Worm (Caenorhabditis elegans) whole organism, L3 larva: Measurements from ENCODE around the gene F58E2.5.

Source experiments
- ZK546.5 ChIP-seq: sonication (generic microtip); optimal IDR thresholded peaks from 2 replicates; lab custom pipeline; 2017; ENCODE audit warnings: missing biosample characterization, missing genetic modification characterization
- aly-2 ChIP-seq: fragments of 150-350 bp; optimal IDR thresholded peaks from 2 replicates; lab custom pipeline; 2014; ENCODE audit warnings: missing biosample characterization, missing genetic modification characterization
- ceh-16 ChIP-seq: sonication (generic microtip); optimal IDR thresholded peaks from 2 replicates; lab custom pipeline; 2017; ENCODE audit warnings: missing biosample characterization, missing genetic modification characterization
- ceh-28 ChIP-seq: fragments of 150-350 bp; optimal IDR thresholded peaks from 2 replicates; lab custom pipeline; 2014; ENCODE audit warnings: missing biosample characterization, missing genetic modification reagents, missing genetic modification characterization
- ceh-82 ChIP-seq: fragments of 150-350 bp; optimal IDR thresholded peaks from 2 replicates; lab custom pipeline; 2014; ENCODE audit warnings: missing biosample characterization, missing genetic modification characterization
- ceh-9 ChIP-seq: sonication (generic microtip); optimal IDR thresholded peaks from 2 replicates; lab custom pipeline; 2018; ENCODE audit warnings: missing biosample characterization, missing genetic modification characterization
- daf-12 ChIP-seq: fragments of 150-350 bp; optimal IDR thresholded peaks from 2 replicates; lab custom pipeline; 2014; ENCODE audit warnings: missing biosample characterization, missing genetic modification reagents, missing genetic modification characterization
- egl-27 ChIP-seq: sonication (generic microtip); optimal IDR thresholded peaks from 4 replicates; lab custom pipeline; 2017; ENCODE audit warnings: missing biosample characterization, missing genetic modification reagents, missing genetic modification characterization
- elt-1 ChIP-seq: fragments of 150-350 bp; optimal IDR thresholded peaks from 2 replicates; lab custom pipeline; 2014; ENCODE audit warnings: missing biosample characterization, missing genetic modification characterization
- elt-3 ChIP-seq, 3 experiments: fragments of 150-350 bp in 1 of 3; sonication (generic microtip) in 2 of 3; optimal IDR thresholded peaks; 2 replicates in 2 of 3; 4 replicates in 1 of 3; lab custom pipeline; 2014 to 2017; ENCODE audit warnings: missing biosample characterization in 3 of 3, missing genetic modification characterization in 3 of 3
- fkh-10 ChIP-seq: sonication (generic microtip); optimal IDR thresholded peaks from 2 replicates; lab custom pipeline; 2017; ENCODE audit warnings: missing biosample characterization, missing genetic modification reagents, missing genetic modification characterization
- fkh-2 ChIP-seq: fragments of 150-350 bp; optimal IDR thresholded peaks from 2 replicates; lab custom pipeline; 2014; ENCODE audit warnings: missing biosample characterization, missing genetic modification reagents, missing genetic modification characterization
- jun-1 ChIP-seq: fragments of 150-350 bp; optimal IDR thresholded peaks from 2 replicates; lab custom pipeline; 2014; ENCODE audit warnings: missing biosample characterization, missing genetic modification reagents, missing genetic modification characterization
- lin-15B ChIP-seq: fragments of 150-350 bp; optimal IDR thresholded peaks from 2 replicates; lab custom pipeline; 2014; ENCODE audit warnings: missing biosample characterization, missing genetic modification characterization
- lsy-12 ChIP-seq: sonication (generic microtip); optimal IDR thresholded peaks from 2 replicates; lab custom pipeline; 2016; ENCODE audit warnings: mild to moderate bottlenecking, missing genetic modification characterization, missing compliant biosample characterization
- mdl-1 ChIP-seq: fragments of 150-350 bp; optimal IDR thresholded peaks from 2 replicates; lab custom pipeline; 2014; ENCODE audit warnings: missing biosample characterization, missing genetic modification characterization
- nfya-1 ChIP-seq: sonication (generic microtip); optimal IDR thresholded peaks from 2 replicates; lab custom pipeline; 2017; ENCODE audit warnings: missing genetic modification characterization, mild to moderate bottlenecking, missing compliant biosample characterization, antibody characterized with exemption, moderate library complexity; ENCODE audit not compliant: insufficient read depth
- nhr-11 ChIP-seq: fragments of 150-350 bp; optimal IDR thresholded peaks from 2 replicates; lab custom pipeline; 2014; ENCODE audit warnings: missing biosample characterization, missing genetic modification characterization
- nhr-12 ChIP-seq: fragments of 150-350 bp; optimal IDR thresholded peaks from 2 replicates; lab custom pipeline; 2014; ENCODE audit warnings: missing biosample characterization, missing genetic modification characterization
- nhr-23 ChIP-seq: fragments of 150-350 bp; optimal IDR thresholded peaks from 2 replicates; lab custom pipeline; 2014; ENCODE audit warnings: missing biosample characterization, missing genetic modification reagents, missing genetic modification characterization
- nhr-25 ChIP-seq: sonication (generic microtip); optimal IDR thresholded peaks from 2 replicates; lab custom pipeline; 2017; ENCODE audit warnings: missing biosample characterization, missing genetic modification characterization
- nhr-28 ChIP-seq: fragments of 150-350 bp; optimal IDR thresholded peaks from 2 replicates; lab custom pipeline; 2014; ENCODE audit warnings: missing biosample characterization, missing genetic modification characterization
- nhr-67 ChIP-seq: fragments of 150-350 bp; optimal IDR thresholded peaks from 2 replicates; lab custom pipeline; 2014; ENCODE audit warnings: missing biosample characterization, missing genetic modification characterization
- nhr-76 ChIP-seq: fragments of 150-350 bp; sonication (generic microtip); optimal IDR thresholded peaks from 5 replicates; lab custom pipeline; 2014; ENCODE audit warnings: missing biosample characterization, missing genetic modification characterization
- nhr-77 ChIP-seq: fragments of 150-350 bp; optimal IDR thresholded peaks from 2 replicates; lab custom pipeline; 2014; ENCODE audit warnings: missing biosample characterization, missing genetic modification characterization
- pqm-1 ChIP-seq: fragments of 150-350 bp; optimal IDR thresholded peaks from 2 replicates; lab custom pipeline; 2017; ENCODE audit warnings: missing biosample characterization, missing genetic modification characterization, inconsistent platforms
- sea-2 ChIP-seq: fragments of 150-350 bp; sonication (generic microtip); optimal IDR thresholded peaks from 4 replicates; lab custom pipeline; 2014; ENCODE audit warnings: missing biosample characterization, missing genetic modification reagents, missing genetic modification characterization
- snpc-4 ChIP-seq: fragments of 150-350 bp; optimal IDR thresholded peaks from 2 replicates; lab custom pipeline; 2014; ENCODE audit warnings: missing biosample characterization, missing genetic modification characterization
- tbx-2 ChIP-seq: sonication (generic microtip); optimal IDR thresholded peaks from 2 replicates; lab custom pipeline; 2016; ENCODE audit warnings: mild to moderate bottlenecking, missing genetic modification characterization, missing compliant biosample characterization
- unc-62 ChIP-seq: fragments of 150-350 bp; sonication (generic microtip); optimal IDR thresholded peaks from 4 replicates; lab custom pipeline; 2014; ENCODE audit warnings: missing biosample characterization, missing genetic modification reagents, missing genetic modification characterization
- ztf-11 ChIP-seq: fragments of 150-350 bp; optimal IDR thresholded peaks from 2 replicates; lab custom pipeline; 2014; ENCODE audit warnings: missing biosample characterization, missing genetic modification characterization

Gene F58E2.5

DNA sequence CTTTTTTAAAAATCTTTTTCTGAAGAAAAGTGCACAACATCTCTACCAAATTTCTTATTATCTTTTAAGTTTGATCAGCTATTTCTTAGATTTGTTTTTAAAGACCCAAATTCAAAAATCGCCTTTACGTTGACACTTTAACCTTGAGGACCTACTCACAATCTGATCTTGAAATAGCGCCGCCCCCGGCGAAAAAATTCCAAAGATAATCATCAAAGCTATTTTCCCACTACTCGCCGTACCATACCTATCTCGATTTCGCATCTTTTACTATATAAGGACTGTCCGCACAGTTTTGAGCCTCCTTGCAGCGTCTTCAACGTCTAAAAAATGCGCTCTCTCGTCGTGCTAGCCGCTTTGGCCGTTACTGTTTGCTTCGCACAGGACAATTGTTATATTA lies 3.9 kb upstream of the F58E2.5 start, which contains the start of gene grd-10:
TSS of gene grd-10 (plus strand) at position 208 of the 400 bp plus-strand sequence.
- TF ChIP-seq nhr-11 (tag; lab: Kevin White, UChicago): no peak
- TF ChIP-seq lsy-12: no peak
- TF ChIP-seq elt-1 (tag; lab: Kevin White, UChicago): peak; percentile 91
- TF ChIP-seq ztf-11 (tag; lab: Kevin White, UChicago): no peak
- peak; percentile 19 for TF ChIP-seq nhr-25 (tag; lab: Kevin White, UChicago)

DNA sequence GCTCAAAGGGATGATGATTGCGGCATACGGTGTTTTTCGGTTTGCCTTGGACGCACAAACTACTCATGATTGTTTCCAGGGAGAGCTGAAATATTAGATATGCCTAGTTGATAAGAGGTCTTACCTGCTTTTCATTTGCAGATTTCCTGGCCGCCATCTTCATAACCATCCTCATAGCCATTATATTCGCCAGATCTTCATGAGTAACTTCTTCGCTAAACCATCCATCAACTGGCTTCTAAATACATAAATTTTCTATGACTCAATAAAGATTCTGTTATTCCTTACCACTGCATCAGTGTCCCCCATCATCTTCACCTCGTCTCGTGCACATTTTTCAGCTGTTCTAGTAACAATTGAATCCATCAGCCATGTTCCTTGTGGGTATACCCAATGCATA lies 2.2 kb upstream of the F58E2.5 start:
- no peak for TF ChIP-seq jun-1 (tag; lab: Kevin White, UChicago)
- no peak for TF ChIP-seq fkh-2 (tag; lab: Kevin White, UChicago)
- TF ChIP-seq ceh-28: no peak
- TF ChIP-seq ZK546.5 (tag; lab: Kevin White, UChicago): no peak
- no peak for TF ChIP-seq daf-12
- TF ChIP-seq pqm-1: no peak
- TF ChIP-seq ceh-16: no peak
- no peak for TF ChIP-seq nhr-12 (tag; lab: Kevin White, UChicago)
- TF ChIP-seq nhr-76: no peak

DNA sequence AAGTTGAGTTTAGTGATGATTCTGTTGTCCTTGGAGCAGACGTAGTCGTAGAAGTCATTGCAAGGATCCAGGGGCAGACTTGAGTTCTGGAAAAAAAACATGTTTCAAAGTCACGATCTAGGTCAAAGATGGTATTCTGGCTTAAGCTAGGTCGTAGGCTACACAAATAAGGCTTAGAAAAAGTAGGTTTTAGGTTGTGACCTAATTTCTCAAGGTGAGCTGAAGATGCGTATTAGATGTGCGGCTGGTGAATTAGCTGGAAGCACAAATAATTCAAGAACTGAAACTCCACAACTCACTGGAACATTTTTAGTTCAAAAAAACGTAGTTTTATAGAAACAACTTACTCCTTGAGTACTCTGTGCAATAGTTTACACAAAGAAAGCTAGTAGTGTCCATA lies 613 bp upstream of the F58E2.5 start, which contains the start of gene F09D12.2:
TSS of gene F09D12.2 (minus strand) at position 101 of the 400 bp plus-strand sequence.
- TF ChIP-seq lin-15B (no peak), nhr-67 (tag; lab: Kevin White, UChicago) (no peak), lsy-12 (no peak)

DNA sequence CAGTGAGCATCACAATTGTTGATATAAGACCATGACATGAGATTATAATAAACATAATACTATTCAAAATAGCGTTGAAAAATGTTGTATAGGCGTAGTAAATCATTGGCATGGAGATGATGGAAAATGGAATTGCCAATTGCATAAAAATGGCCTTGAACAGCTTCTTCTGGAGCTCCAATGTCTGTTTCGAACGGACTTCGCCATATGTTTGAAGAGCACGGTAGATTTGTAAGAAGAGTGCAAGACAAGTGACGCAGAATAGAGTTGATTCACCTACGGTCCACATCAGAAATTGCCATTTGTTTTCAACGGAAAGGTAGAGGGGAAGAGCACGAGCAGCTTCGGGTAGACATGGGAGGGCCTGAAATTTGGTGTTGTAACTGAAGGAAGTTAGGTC lies 2.6 kb downstream of the F58E2.5 start:
- TF ChIP-seq tbx-2 (tag; lab: Kevin White, UChicago): no peak
- TF ChIP-seq nhr-11 (tag; lab: Kevin White, UChicago): no peak
- no peak for TF ChIP-seq nfya-1 (tag; lab: Kevin White, UChicago)
- no peak for TF ChIP-seq sea-2 (GFP tag; lab: Kevin White, UChicago)
- TF ChIP-seq nhr-23 (tag; lab: Kevin White, UChicago): no peak
- no peak for TF ChIP-seq lsy-12
- no peak for TF ChIP-seq elt-3 (tag; optimal IDR thresholded peaks at IDR 0.05; lab: Kevin White, UChicago)
- no peak for TF ChIP-seq snpc-4 (tag; lab: Kevin White, UChicago)
- no peak for TF ChIP-seq unc-62
- no peak for TF ChIP-seq fkh-2 (tag; lab: Kevin White, UChicago)
- TF ChIP-seq mdl-1 (tag; lab: Kevin White, UChicago): no peak
- TF ChIP-seq ceh-82: no peak
- TF ChIP-seq, all 47 proteins: peak for 0

DNA sequence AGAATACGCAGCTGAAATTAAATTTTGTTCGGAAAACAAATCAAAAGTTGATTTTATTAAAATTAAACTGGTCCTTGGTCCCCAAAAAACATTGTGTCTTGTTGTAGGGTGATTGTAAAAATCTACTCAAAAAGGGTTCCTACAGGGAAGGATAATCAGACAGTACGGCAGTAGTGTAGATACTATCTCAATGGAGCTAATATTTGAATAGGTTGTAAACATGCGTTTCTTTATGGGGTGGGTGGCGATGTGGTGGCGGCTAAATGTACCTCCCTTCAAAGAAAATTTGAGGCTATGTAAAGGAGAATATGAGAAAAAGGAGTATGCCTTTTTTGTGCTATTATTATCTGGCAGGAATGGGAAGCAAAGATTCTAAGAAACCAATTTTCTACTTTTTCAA lies 7.8 kb downstream of the F58E2.5 start:
- TF ChIP-seq ztf-11 (tag; lab: Kevin White, UChicago): no peak
- no peak for TF ChIP-seq lsy-12
- TF ChIP-seq sea-2 (GFP tag; lab: Kevin White, UChicago): no peak
- no peak for TF ChIP-seq daf-12
- no peak for TF ChIP-seq nhr-77 (tag; lab: Kevin White, UChicago)
- no peak for TF ChIP-seq ceh-82
- no peak for TF ChIP-seq ceh-28
- no peak for TF ChIP-seq fkh-2 (tag; lab: Kevin White, UChicago)
- no peak for TF ChIP-seq aly-2 (tag; lab: Kevin White, UChicago)
- no peak for TF ChIP-seq ceh-9 (tag; lab: Kevin White, UChicago)

DNA sequence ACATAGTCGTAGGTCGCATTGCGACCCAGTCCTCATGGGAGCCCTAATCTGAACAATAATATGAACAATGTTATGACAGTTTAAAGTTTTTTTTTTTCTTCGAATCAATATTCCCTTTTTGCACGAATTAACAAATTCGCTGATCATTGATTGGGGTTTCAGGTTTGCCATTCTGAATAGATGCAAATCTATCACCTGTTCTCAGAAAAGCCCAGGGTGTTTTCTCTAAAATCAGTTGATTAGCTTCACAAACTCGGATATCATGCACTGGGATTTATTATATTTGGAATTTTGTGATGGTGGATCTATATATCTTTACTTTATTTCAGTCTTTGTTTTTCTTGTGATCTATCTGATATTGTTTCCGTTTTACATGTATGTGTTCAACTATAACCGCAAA lies 8.6 kb downstream of the F58E2.5 start, which contains the start of gene srz-23:
TSS of gene srz-23 (plus strand) at position 263 of the 400 bp plus-strand sequence.
- no peak for TF ChIP-seq daf-12
- TF ChIP-seq elt-1 (tag; lab: Kevin White, UChicago): no peak
- no peak for TF ChIP-seq egl-27 (tag; lab: Kevin White, UChicago)
- no peak for TF ChIP-seq ceh-82
- no peak for TF ChIP-seq fkh-10
- TF ChIP-seq lsy-12: no peak
- no peak for TF ChIP-seq aly-2 (tag; lab: Kevin White, UChicago)
- no peak for TF ChIP-seq ceh-28
- TF ChIP-seq fkh-2 (tag; lab: Kevin White, UChicago): no peak
- no peak for TF ChIP-seq snpc-4 (tag; lab: Kevin White, UChicago)
- no peak for TF ChIP-seq ZK546.5 (tag; lab: Kevin White, UChicago)

DNA sequence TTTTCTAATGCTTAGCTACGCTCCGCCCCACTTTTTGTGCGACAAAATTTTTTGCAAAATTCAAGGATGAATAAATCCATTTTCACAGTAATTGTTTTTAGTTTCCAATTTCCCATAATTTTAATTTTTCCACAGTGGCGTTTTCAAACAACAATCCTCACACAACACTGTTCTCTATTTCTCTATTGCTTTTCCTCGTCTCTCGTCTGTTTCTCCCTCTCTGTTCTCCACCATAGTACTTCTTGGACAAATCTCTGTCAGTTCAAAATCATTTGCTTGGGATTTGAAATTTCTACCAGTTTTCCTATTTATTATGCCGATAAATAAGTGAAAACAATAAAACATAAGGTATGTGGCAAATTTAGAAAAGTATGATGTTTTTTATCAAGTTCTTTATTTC lies 18.5 kb downstream of the F58E2.5 start, which contains the start of gene F58E2.4:
TSS of gene F58E2.4 (plus strand) at position 134 of the 400 bp plus-strand sequence.
- no peak for TF ChIP-seq nhr-77 (tag; lab: Kevin White, UChicago)
- no peak for TF ChIP-seq nhr-28
- no peak for TF ChIP-seq ceh-28
